Worm (Caenorhabditis elegans) whole organism, mixed stage, embryonic: ENCODE data around the gene Y62H9A.14.

ENCODE experiments used
- M03D4.4 ChIP-seq: sonication (generic microtip); optimal IDR thresholded peaks from 2 replicates; lab custom pipeline; 2017; ENCODE audit warnings: mild to moderate bottlenecking, missing genetic modification characterization, missing compliant biosample characterization
- bed-3 ChIP-seq: fragments of 200-800 bp; sonication (Bioruptor generic); optimal IDR thresholded peaks from 3 replicates; lab custom pipeline; 2018; ENCODE audit warnings: mild to moderate bottlenecking, missing genetic modification characterization, moderate library complexity, missing compliant biosample characterization
- blmp-1 ChIP-seq: fragments of 150-350 bp; optimal IDR thresholded peaks from 2 replicates; lab custom pipeline; 2014; ENCODE audit warnings: missing biosample characterization, missing genetic modification characterization
- ceh-39 ChIP-seq: fragments of 150-350 bp; optimal IDR thresholded peaks from 2 replicates; lab custom pipeline; 2014; ENCODE audit warnings: missing biosample characterization, missing genetic modification characterization
- ceh-43 ChIP-seq: fragments of 200-800 bp; sonication (Bioruptor generic); optimal IDR thresholded peaks from 2 replicates; lab custom pipeline; 2018; ENCODE audit warnings: mild to moderate bottlenecking, missing genetic modification characterization, moderate library complexity, missing compliant biosample characterization
- ceh-83 ChIP-seq: fragments of 200-800 bp; sonication (Bioruptor generic); optimal IDR thresholded peaks from 2 replicates; lab custom pipeline; 2018; ENCODE audit warnings: mild to moderate bottlenecking, missing genetic modification characterization, missing compliant biosample characterization
- ces-1 ChIP-seq: fragments of 150-350 bp; optimal IDR thresholded peaks from 2 replicates; lab custom pipeline; 2014; ENCODE audit warnings: missing biosample characterization, missing genetic modification reagents, missing genetic modification characterization
- cnd-1 ChIP-seq: fragments of 200-800 bp; sonication (Bioruptor generic); optimal IDR thresholded peaks from 2 replicates; lab custom pipeline; 2018; ENCODE audit warnings: mild to moderate bottlenecking, missing genetic modification characterization, missing compliant biosample characterization
- drap-1 ChIP-seq: fragments of 200-800 bp; sonication (Bioruptor generic); optimal IDR thresholded peaks from 3 replicates; lab custom pipeline; 2018; ENCODE audit warnings: mild to moderate bottlenecking, missing genetic modification characterization, missing compliant biosample characterization
- elt-1 ChIP-seq: sonication (generic microtip); optimal IDR thresholded peaks from 2 replicates; lab custom pipeline; 2017; ENCODE audit warnings: missing genetic modification characterization, mild to moderate bottlenecking, missing compliant biosample characterization, antibody characterized with exemption, moderate library complexity, borderline replicate concordance; ENCODE audit not compliant: insufficient read depth
- elt-3 ChIP-seq: fragments of 150-350 bp; optimal IDR thresholded peaks from 2 replicates; lab custom pipeline; 2014; ENCODE audit warnings: missing biosample characterization, missing genetic modification characterization
- flh-1 ChIP-seq: fragments of 200-800 bp; sonication (Bioruptor generic); optimal IDR thresholded peaks from 2 replicates; lab custom pipeline; 2018; ENCODE audit warnings: mild to moderate bottlenecking, missing genetic modification characterization, moderate library complexity, missing compliant biosample characterization
- ham-2 ChIP-seq: fragments of 200-800 bp; sonication (Bioruptor generic); optimal IDR thresholded peaks from 2 replicates; lab custom pipeline; 2018; ENCODE audit warnings: mild to moderate bottlenecking, missing genetic modification characterization, missing compliant biosample characterization
- hlh-1 ChIP-seq: fragments of 150-350 bp; optimal IDR thresholded peaks from 2 replicates; lab custom pipeline; 2014; ENCODE audit warnings: missing biosample characterization, missing genetic modification reagents, missing genetic modification characterization
- lin-13 ChIP-seq: fragments of 150-350 bp; optimal IDR thresholded peaks from 2 replicates; lab custom pipeline; 2014; ENCODE audit warnings: missing biosample characterization, missing genetic modification characterization
- lin-32 ChIP-seq: fragments of 200-800 bp; sonication (Bioruptor generic); optimal IDR thresholded peaks from 2 replicates; lab custom pipeline; 2018; ENCODE audit warnings: mild to moderate bottlenecking, missing genetic modification characterization, missing compliant biosample characterization
- lsy-2 ChIP-seq: fragments of 150-350 bp; optimal IDR thresholded peaks from 2 replicates; lab custom pipeline; 2014; ENCODE audit warnings: missing biosample characterization, missing genetic modification characterization
- mab-5 ChIP-seq: fragments of 150-350 bp; optimal IDR thresholded peaks from 2 replicates; lab custom pipeline; 2014; ENCODE audit warnings: missing biosample characterization, missing genetic modification characterization
- mep-1 ChIP-seq: fragments of 150-350 bp; optimal IDR thresholded peaks from 2 replicates; lab custom pipeline; 2017; ENCODE audit warnings: missing biosample characterization, missing genetic modification reagents, missing genetic modification characterization, inconsistent platforms
- nhr-12 ChIP-seq: fragments of 150-350 bp; optimal IDR thresholded peaks from 2 replicates; lab custom pipeline; 2014; ENCODE audit warnings: missing biosample characterization, missing genetic modification characterization
- nhr-28 ChIP-seq: fragments of 150-350 bp; optimal IDR thresholded peaks from 2 replicates; lab custom pipeline; 2014; ENCODE audit warnings: missing biosample characterization, missing genetic modification characterization
- nhr-76 ChIP-seq: sonication (generic microtip); optimal IDR thresholded peaks from 2 replicates; lab custom pipeline; 2017; ENCODE audit warnings: missing biosample characterization, missing genetic modification characterization
- sem-2 ChIP-seq: fragments of 200-800 bp; sonication (Bioruptor generic); optimal IDR thresholded peaks from 2 replicates; lab custom pipeline; 2018; ENCODE audit warnings: mild to moderate bottlenecking, missing genetic modification characterization, missing compliant biosample characterization
- snpc-4 ChIP-seq: fragments of 150-350 bp; optimal IDR thresholded peaks from 2 replicates; lab custom pipeline; 2014; ENCODE audit warnings: missing biosample characterization, missing genetic modification characterization
- sptf-1 ChIP-seq: sonication (generic microtip); optimal IDR thresholded peaks from 2 replicates; lab custom pipeline; 2017; ENCODE audit warnings: mild to moderate bottlenecking, missing genetic modification characterization, moderate library complexity, missing compliant biosample characterization
- unc-120 ChIP-seq: sonication (generic microtip); optimal IDR thresholded peaks from 2 replicates; lab custom pipeline; 2017; ENCODE audit warnings: missing genetic modification characterization, missing compliant biosample characterization; ENCODE audit not compliant: poor library complexity, severe bottlenecking
- zip-8 ChIP-seq: fragments of 150-350 bp; optimal IDR thresholded peaks from 2 replicates; lab custom pipeline; 2014; ENCODE audit warnings: missing biosample characterization, missing genetic modification characterization
- ztf-11 ChIP-seq: fragments of 150-350 bp; optimal IDR thresholded peaks from 2 replicates; lab custom pipeline; 2014; ENCODE audit warnings: missing biosample characterization, missing genetic modification characterization

Y62H9A.14 gene

ce11 chrX:11965163-11965562 lies 44.1 kb downstream of the Y62H9A.14 start:
- TF ChIP-seq ceh-83 (GFP tag; lab: Kevin White, UChicago), result no peak

- TF ChIP-seq unc-120, result no peak
- TF ChIP-seq hlh-1 (tag; lab: Kevin White, UChicago), result no peak
- peak; percentile 75 for TF ChIP-seq elt-1 (tag; lab: Kevin White, UChicago)
- no peak for TF ChIP-seq nhr-76 (tag; lab: Kevin White, UChicago)
- TF ChIP-seq, all 35 proteins: peak for 1
These were observed 44.8 kb downstream of the Y62H9A.14 start, which contains the start of gene sams-1 for ce11 chrX:11965663-11966304. Gene sams-1 (plus strand): TSS chrX:11965962.

ce11 chrX:11967034-11967433 lies 46.0 kb downstream of the Y62H9A.14 start:
- TF ChIP-seq sem-2 (GFP tag; lab: Kevin White, UChicago) (no peak), mab-5 (tag; lab: Kevin White, UChicago) (no peak), nhr-12 (no peak), bed-3 (GFP tag; lab: Kevin White, UChicago) (no peak), elt-3 (tag; lab: Kevin White, UChicago) (no peak), ceh-39 (tag; lab: Kevin White, UChicago) (no peak)

ce11 chrX:11968024-11968598 lies 47.1 kb downstream of the Y62H9A.14 start:
- no peak for TF ChIP-seq ceh-43 (GFP tag; lab: Kevin White, UChicago)

- TF ChIP-seq nhr-28 (tag; lab: Kevin White, UChicago) (no peak), elt-1 (tag; lab: Kevin White, UChicago) (no peak), lin-13 (no peak), flh-1 (GFP tag; lab: Kevin White, UChicago) (no peak), ceh-83 (GFP tag; lab: Kevin White, UChicago) (no peak), bed-3 (GFP tag; lab: Kevin White, UChicago) (no peak), ztf-11 (tag; lab: Kevin White, UChicago) (no peak), ham-2 (GFP tag; lab: Kevin White, UChicago) (no peak), ceh-43 (GFP tag; lab: Kevin White, UChicago) (no peak), cnd-1 (tag; lab: Kevin White, UChicago) (no peak), ceh-39 (tag; lab: Kevin White, UChicago) (no peak), lin-32 (GFP tag; lab: Kevin White, UChicago) (no peak), hlh-1 (tag; lab: Kevin White, UChicago) (no peak), nhr-12 (no peak), lsy-2 (no peak), elt-3 (tag; lab: Kevin White, UChicago) (no peak), mep-1 (no peak), ces-1 (GFP tag; lab: Kevin White, UChicago) (no peak), sptf-1 (tag; lab: Kevin White, UChicago) (no peak), nhr-76 (tag; lab: Kevin White, UChicago) (no peak)
- TF ChIP-seq, all 35 proteins: peak for 0
These were observed 48.1 kb downstream of the Y62H9A.14 start for ce11 chrX:11969085-11969484.

- TF ChIP-seq snpc-4 (tag; lab: Kevin White, UChicago), result no peak
- TF ChIP-seq mab-5 (tag; lab: Kevin White, UChicago), result no peak
- no peak for TF ChIP-seq bed-3 (GFP tag; lab: Kevin White, UChicago)
- TF ChIP-seq blmp-1, result no peak
- TF ChIP-seq flh-1 (GFP tag; lab: Kevin White, UChicago), result no peak
- TF ChIP-seq ces-1 (GFP tag; lab: Kevin White, UChicago), result no peak
- no peak for TF ChIP-seq M03D4.4 (tag; lab: Kevin White, UChicago)
- TF ChIP-seq zip-8 (tag; lab: Kevin White, UChicago), result no peak
- TF ChIP-seq nhr-76 (tag; lab: Kevin White, UChicago), result no peak
- TF ChIP-seq sptf-1 (tag; lab: Kevin White, UChicago), result no peak
- TF ChIP-seq drap-1, result no peak
- no peak for TF ChIP-seq cnd-1 (tag; lab: Kevin White, UChicago)
- TF ChIP-seq ham-2 (GFP tag; lab: Kevin White, UChicago), result no peak
These were observed 48.5 kb downstream of the Y62H9A.14 start for ce11 chrX:11969554-11969953.
